Worm (Caenorhabditis elegans) whole organism, early embryonic: ENCODE measurements around the gene T05D4.5.

Source experiments
- B0310.2 ChIP-seq: sonication (generic microtip); optimal IDR thresholded peaks from 2 replicates; lab custom pipeline; 2016; ENCODE audit warnings: mild to moderate bottlenecking, missing genetic modification characterization, missing compliant biosample characterization
- F13C5.2 ChIP-seq: sonication (generic microtip); optimal IDR thresholded peaks from 2 replicates; lab custom pipeline; 2017; ENCODE audit warnings: mild to moderate bottlenecking, missing genetic modification characterization, inconsistent platforms, missing compliant biosample characterization
- aly-1 ChIP-seq: sonication (generic microtip); optimal IDR thresholded peaks from 2 replicates; lab custom pipeline; 2016; ENCODE audit warnings: missing genetic modification characterization, missing compliant biosample characterization
- ama-1 ChIP-seq: fragments of 150-350 bp; optimal IDR thresholded peaks from 2 replicates; lab custom pipeline; 2014
- ceh-13 ChIP-seq: fragments of 200-800 bp; sonication (Bioruptor generic); optimal IDR thresholded peaks from 2 replicates; lab custom pipeline; 2018; ENCODE audit warnings: mild to moderate bottlenecking, missing genetic modification characterization, missing compliant biosample characterization
- ceh-36 ChIP-seq: sonication (generic microtip); optimal IDR thresholded peaks from 2 replicates; lab custom pipeline; 2016; ENCODE audit warnings: missing genetic modification characterization, inconsistent platforms, missing compliant biosample characterization
- ets-7 ChIP-seq: sonication (generic microtip); optimal IDR thresholded peaks from 2 replicates; lab custom pipeline; 2016; ENCODE audit warnings: missing genotype, missing genetic modification characterization, missing compliant biosample characterization
- flt-1 ChIP-seq: fragments of 200-800 bp; sonication (Bioruptor generic); IDR thresholded peaks from 2 replicates; pipeline ENCODE4 v1.3.6; 2022; ENCODE audit warnings: missing genetic modification characterization, missing compliant biosample characterization
- hmbx-1 ChIP-seq: sonication (generic microtip); optimal IDR thresholded peaks from 2 replicates; lab custom pipeline; 2016; ENCODE audit warnings: mild to moderate bottlenecking, missing genetic modification characterization, missing compliant biosample characterization
- hmg-4 ChIP-seq: fragments of 200-800 bp; sonication (Bioruptor generic); optimal IDR thresholded peaks from 2 replicates; lab custom pipeline; 2018; ENCODE audit warnings: mild to moderate bottlenecking, missing genetic modification characterization, missing compliant biosample characterization
- hnd-1 ChIP-seq: sonication (generic microtip); optimal IDR thresholded peaks from 2 replicates; lab custom pipeline; 2016; ENCODE audit warnings: missing genetic modification characterization, missing compliant biosample characterization
- pes-1 ChIP-seq: fragments of 200-800 bp; sonication (Bioruptor generic); IDR thresholded peaks from 2 replicates; pipeline ENCODE4 v1.3.6; 2022; ENCODE audit warnings: missing genetic modification reagents, missing genetic modification characterization, missing compliant biosample characterization
- scrt-1 ChIP-seq: fragments of 200-800 bp; sonication (Bioruptor generic); IDR thresholded peaks from 2 replicates; pipeline ENCODE4 v1.3.6; 2022; ENCODE audit warnings: missing genetic modification characterization, missing compliant biosample characterization
- sea-1 ChIP-seq: fragments of 200-800 bp; sonication (Bioruptor generic); conservative IDR thresholded peaks from 2 replicates; pipeline ENCODE4 v1.3.6; 2022; ENCODE audit warnings: missing genetic modification characterization, missing compliant biosample characterization
- tbx-11 ChIP-seq: fragments of 200-800 bp; sonication (Bioruptor generic); IDR thresholded peaks from 2 replicates; pipeline ENCODE4 v1.3.6; 2022; ENCODE audit warnings: missing genetic modification characterization, missing compliant biosample characterization
- tbx-37 ChIP-seq: fragments of 200-800 bp; sonication (Bioruptor generic); conservative IDR thresholded peaks from 2 replicates; pipeline ENCODE4 v1.3.6; 2022; ENCODE audit warnings: missing genetic modification reagents, missing genetic modification characterization, missing compliant biosample characterization
- tra-4 ChIP-seq: sonication (generic microtip); optimal IDR thresholded peaks from 2 replicates; lab custom pipeline; 2017; ENCODE audit warnings: missing genetic modification characterization, missing compliant biosample characterization

Gene T05D4.5

ce11 chrIII:13544593-13544992, 36.0 kb upstream of the T05D4.5 start:
- TF ChIP-seq ceh-36 = no peak
- TF ChIP-seq tbx-11 (GFP tag; lab: Robert Waterston, UW) = no peak
- no peak for TF ChIP-seq flt-1
- no peak for TF ChIP-seq pes-1
- no peak for TF ChIP-seq tbx-37 (GFP tag; lab: Robert Waterston, UW)
- TF ChIP-seq aly-1 (tag; lab: Kevin White, UChicago) = no peak
- no peak for TF ChIP-seq ceh-13 (GFP tag; lab: Kevin White, UChicago)
- TF ChIP-seq hmbx-1 (tag; lab: Kevin White, UChicago) = no peak
- TF ChIP-seq hnd-1 (tag; lab: Kevin White, UChicago) = no peak
- no peak for TF ChIP-seq ama-1 (lab: Kevin White, UChicago)
- TF ChIP-seq ets-7 (tag; lab: Kevin White, UChicago) = no peak
- TF ChIP-seq tra-4 (tag; lab: Kevin White, UChicago) = no peak
- no peak for TF ChIP-seq F13C5.2
- no peak for TF ChIP-seq B0310.2
- no peak for TF ChIP-seq sea-1 (GFP tag; lab: Robert Waterston, UW)
- TF ChIP-seq scrt-1 (GFP tag; lab: Robert Waterston, UW) = no peak
- no peak for TF ChIP-seq hmg-4 (GFP tag; lab: Kevin White, UChicago)

ce11 chrIII:13546537-13546936, 34.1 kb upstream of the T05D4.5 start, which contains the start of gene Y76A2B.4:
Y76A2B.4 (minus strand) TSS chrIII:13546777.
- TF ChIP-seq tbx-11 (GFP tag; lab: Robert Waterston, UW) (no peak), tbx-37 (GFP tag; lab: Robert Waterston, UW) (no peak), F13C5.2 (no peak), hmg-4 (GFP tag; lab: Kevin White, UChicago) (no peak), sea-1 (GFP tag; lab: Robert Waterston, UW) (no peak), hnd-1 (tag; lab: Kevin White, UChicago) (no peak), ets-7 (tag; lab: Kevin White, UChicago) (no peak), ama-1 (lab: Kevin White, UChicago) (no peak), ceh-13 (GFP tag; lab: Kevin White, UChicago) (no peak), pes-1 (no peak), B0310.2 (no peak)

- TF ChIP-seq ets-7 (tag; lab: Kevin White, UChicago) = no peak
- no peak for TF ChIP-seq flt-1
- no peak for TF ChIP-seq tra-4 (tag; lab: Kevin White, UChicago)
These were observed 31.7 kb upstream of the T05D4.5 start, which contains the start of gene mmad-1 for ce11 chrIII:13548982-13549381. mmad-1 (minus strand) TSS chrIII:13549005.

- TF ChIP-seq B0310.2 (no peak), scrt-1 (GFP tag; lab: Robert Waterston, UW) (no peak), tbx-37 (GFP tag; lab: Robert Waterston, UW) (no peak), ama-1 (lab: Kevin White, UChicago) (no peak), tra-4 (tag; lab: Kevin White, UChicago) (no peak), flt-1 (no peak), aly-1 (tag; lab: Kevin White, UChicago) (no peak), F13C5.2 (no peak), tbx-11 (GFP tag; lab: Robert Waterston, UW) (no peak), pes-1 (no peak)
These were observed 30.7 kb upstream of the T05D4.5 start for ce11 chrIII:13549960-13550359.

- TF ChIP-seq scrt-1 (GFP tag; lab: Robert Waterston, UW) (no peak), ceh-36 (no peak), tra-4 (tag; lab: Kevin White, UChicago) (no peak), ceh-13 (GFP tag; lab: Kevin White, UChicago) (no peak), sea-1 (GFP tag; lab: Robert Waterston, UW) (no peak), aly-1 (tag; lab: Kevin White, UChicago) (no peak)
These were observed 25.4 kb upstream of the T05D4.5 start, which contains the start of gene scav-2 for ce11 chrIII:13555234-13555633. scav-2 (minus strand) TSS chrIII:13555334.

ce11 chrIII:13556039-13556438, 24.6 kb upstream of the T05D4.5 start:
- TF ChIP-seq tra-4 (tag; lab: Kevin White, UChicago) (no peak), F13C5.2 (no peak), pes-1 (no peak)

ce11 chrIII:13560715-13561114, 19.9 kb upstream of the T05D4.5 start:
- no peak for TF ChIP-seq ceh-13 (GFP tag; lab: Kevin White, UChicago)
- TF ChIP-seq hnd-1 (tag; lab: Kevin White, UChicago) = no peak
- TF ChIP-seq scrt-1 (GFP tag; lab: Robert Waterston, UW) = no peak
- TF ChIP-seq hmbx-1 (tag; lab: Kevin White, UChicago) = no peak
- no peak for TF ChIP-seq B0310.2
- no peak for TF ChIP-seq tra-4 (tag; lab: Kevin White, UChicago)
- TF ChIP-seq hmg-4 (GFP tag; lab: Kevin White, UChicago) = no peak
- TF ChIP-seq flt-1 = no peak
- TF ChIP-seq tbx-37 (GFP tag; lab: Robert Waterston, UW) = no peak
- no peak for TF ChIP-seq ceh-36
- no peak for TF ChIP-seq ets-7 (tag; lab: Kevin White, UChicago)
- no peak for TF ChIP-seq pes-1
- TF ChIP-seq tbx-11 (GFP tag; lab: Robert Waterston, UW) = no peak
- TF ChIP-seq ama-1 (lab: Kevin White, UChicago) = no peak
- no peak for TF ChIP-seq F13C5.2
- no peak for TF ChIP-seq aly-1 (tag; lab: Kevin White, UChicago)

- TF ChIP-seq B0310.2 (no peak), hmbx-1 (tag; lab: Kevin White, UChicago) (no peak), tbx-37 (GFP tag; lab: Robert Waterston, UW) (no peak), sea-1 (GFP tag; lab: Robert Waterston, UW) (no peak), hnd-1 (tag; lab: Kevin White, UChicago) (no peak), ceh-13 (GFP tag; lab: Kevin White, UChicago) (no peak), flt-1 (no peak)
These were observed 19.4 kb upstream of the T05D4.5 start for ce11 chrIII:13561233-13561632.
